Worm (Caenorhabditis elegans): ENCODE measurements around the gene Y37E11B.7.

ce11 chrIV:3590821-3591220 lies 9.1 kb downstream of the Y37E11B.7 start:
- TF ChIP-seq ceh-79 (tag; optimal IDR thresholded peaks at IDR 0.05) (no peak), ceh-91 (GFP tag; IDR thresholded peaks at IDR 0.05) (no peak), Y53F4B.3 (GFP tag; IDR thresholded peaks at IDR 0.05) (no peak)
